Worm (Caenorhabditis elegans) whole organism, L3 larva: ENCODE results near the gene atln-1.

Experiments
- elt-2 ChIP-seq: sonication (generic microtip); optimal IDR thresholded peaks from 2 replicates; lab custom pipeline; 2016; ENCODE audit warnings: missing genetic modification reagents, mild to moderate bottlenecking, missing genetic modification characterization, missing compliant biosample characterization
- jun-1 ChIP-seq: fragments of 150-350 bp; optimal IDR thresholded peaks from 2 replicates; lab custom pipeline; 2014; ENCODE audit warnings: missing biosample characterization, missing genetic modification reagents, missing genetic modification characterization
- nfya-1 ChIP-seq: sonication (generic microtip); optimal IDR thresholded peaks from 2 replicates; lab custom pipeline; 2017; ENCODE audit warnings: missing genetic modification characterization, mild to moderate bottlenecking, missing compliant biosample characterization, antibody characterized with exemption, moderate library complexity; ENCODE audit not compliant: insufficient read depth
- nhr-237 ChIP-seq: fragments of 150-350 bp; optimal IDR thresholded peaks from 2 replicates; lab custom pipeline; 2014; ENCODE audit warnings: missing biosample characterization, missing genetic modification characterization
- nhr-25 ChIP-seq: sonication (generic microtip); optimal IDR thresholded peaks from 2 replicates; lab custom pipeline; 2017; ENCODE audit warnings: missing biosample characterization, missing genetic modification characterization
- nhr-28 ChIP-seq: fragments of 150-350 bp; optimal IDR thresholded peaks from 2 replicates; lab custom pipeline; 2014; ENCODE audit warnings: missing biosample characterization, missing genetic modification characterization
- nhr-43 ChIP-seq: sonication (generic microtip); optimal IDR thresholded peaks from 2 replicates; lab custom pipeline; 2016; ENCODE audit warnings: mild to moderate bottlenecking, missing genetic modification characterization, missing compliant biosample characterization; ENCODE audit not compliant: poor library complexity, severe bottlenecking
- nhr-77 ChIP-seq: fragments of 150-350 bp; optimal IDR thresholded peaks from 2 replicates; lab custom pipeline; 2014; ENCODE audit warnings: missing biosample characterization, missing genetic modification characterization
- snpc-4 ChIP-seq: fragments of 150-350 bp; optimal IDR thresholded peaks from 2 replicates; lab custom pipeline; 2014; ENCODE audit warnings: missing biosample characterization, missing genetic modification characterization

DNA sequence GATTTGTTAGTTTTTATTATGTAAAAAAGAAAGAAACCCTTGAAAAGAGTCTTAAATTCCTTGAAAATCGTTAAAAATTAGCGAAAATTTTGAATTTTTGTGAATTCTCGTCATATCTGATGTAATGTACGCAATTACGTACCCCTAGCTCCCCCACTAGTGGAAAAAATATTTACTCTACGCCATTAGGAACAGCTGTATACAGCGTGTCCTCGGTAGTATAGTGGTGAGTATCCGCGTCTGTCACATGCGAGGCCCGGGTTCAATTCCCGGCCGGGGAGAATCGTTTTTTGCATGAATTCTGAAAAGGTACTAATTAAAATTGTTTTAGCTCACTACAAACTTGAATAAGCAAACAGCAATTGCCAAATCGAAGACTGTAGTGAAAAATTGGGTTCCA lies 11.4 kb downstream of the atln-1 start:
- no peak for TF ChIP-seq jun-1
- no peak for TF ChIP-seq snpc-4
- no peak for TF ChIP-seq nfya-1 (tag; lab: Kevin White, UChicago)
- no peak for TF ChIP-seq nhr-43 (tag; lab: Kevin White, UChicago)
- TF ChIP-seq nhr-28 (tag; lab: Kevin White, UChicago): no peak
- TF ChIP-seq nhr-25 (tag; lab: Kevin White, UChicago): no peak
- TF ChIP-seq nhr-237 (tag; lab: Kevin White, UChicago): no peak
- TF ChIP-seq nhr-77 (tag; lab: Kevin White, UChicago): no peak
- no peak for TF ChIP-seq elt-2 (tag; lab: Kevin White, UChicago)
